Fruit fly (Drosophila melanogaster) whole organism, prepupa: ENCODE data around the gene Jhbp15.

ENCODE experiments used
- CG16779 ChIP-seq: fragments of 200-800 bp; sonication (Bioruptor generic); optimal IDR thresholded peaks from 3 replicates; lab custom pipeline; 2017; ENCODE audit warnings: missing biosample characterization, mild to moderate bottlenecking, missing genetic modification characterization
- CG6792 ChIP-seq: fragments of 200-800 bp; sonication (Bioruptor generic); optimal IDR thresholded peaks from 3 replicates; lab custom pipeline; 2016; ENCODE audit warnings: missing biosample characterization, missing genetic modification characterization
- CG8632 ChIP-seq: fragments of 200-800 bp; sonication (Bioruptor generic); optimal IDR thresholded peaks from 3 replicates; lab custom pipeline; 2016; ENCODE audit warnings: missing biosample characterization, missing genetic modification characterization
- Ets96B ChIP-seq: fragments of 200-800 bp; optimal IDR thresholded peaks from 2 replicates; lab custom pipeline; 2019; ENCODE audit warnings: missing biosample characterization, mild to moderate bottlenecking, missing genetic modification characterization, moderate library complexity
- Smox ChIP-seq: fragments of 200-800 bp; sonication (Bioruptor generic); optimal IDR thresholded peaks from 3 replicates; lab custom pipeline; 2016; ENCODE audit warnings: missing biosample characterization, missing genetic modification characterization
- Sox102F ChIP-seq: fragments of 200-800 bp; sonication (Bioruptor generic); optimal IDR thresholded peaks from 2 replicates; lab custom pipeline; 2016; ENCODE audit warnings: missing biosample characterization, mild to moderate bottlenecking, missing genetic modification characterization
- achi ChIP-seq: fragments of 200-800 bp; sonication (Bioruptor generic); optimal IDR thresholded peaks from 3 replicates; lab custom pipeline; 2016; ENCODE audit warnings: missing biosample characterization, missing genetic modification characterization
- cyc ChIP-seq: fragments of 200-800 bp; sonication (Bioruptor generic); optimal IDR thresholded peaks from 3 replicates; lab custom pipeline; 2016; ENCODE audit warnings: missing biosample characterization, missing genetic modification characterization
- eg ChIP-seq: fragments of 200-800 bp; sonication (Bioruptor generic); IDR thresholded peaks from 3 replicates; pipeline ENCODE4 v1.3.6; 2022; ENCODE audit warnings: missing biosample characterization, missing genetic modification characterization
- spab ChIP-seq: fragments of 200-800 bp; sonication (Bioruptor generic); optimal IDR thresholded peaks from 2 replicates; lab custom pipeline; 2017; ENCODE audit warnings: missing biosample characterization, mild to moderate bottlenecking, missing genetic modification characterization, missing genetic modification reagents
- vri ChIP-seq: fragments of 200-800 bp; sonication (Bioruptor generic); optimal IDR thresholded peaks from 3 replicates; lab custom pipeline; 2016; ENCODE audit warnings: missing biosample characterization, mild to moderate bottlenecking, missing genetic modification characterization

- no peak for TF ChIP-seq Sox102F
- TF ChIP-seq cyc (GFP tag; lab: Kevin White, UChicago): no peak
- TF ChIP-seq CG6792 (GFP tag; lab: Kevin White, UChicago): no peak
- TF ChIP-seq vri (GFP tag; lab: Kevin White, UChicago): no peak
- TF ChIP-seq CG8632 (GFP tag; lab: Kevin White, UChicago): no peak
- TF ChIP-seq Smox: no peak
- TF ChIP-seq CG16779: no peak
- TF ChIP-seq spab (GFP tag; lab: Kevin White, UChicago): no peak
- no peak for TF ChIP-seq achi (GFP tag; lab: Kevin White, UChicago)
- TF ChIP-seq eg: no peak
- no peak for TF ChIP-seq Ets96B (tag; lab: Kevin White, UChicago)
Measured at dm6 chr3R:21090230-21091021, 39.7 kb upstream of the Jhbp15 start.
